Worm (Caenorhabditis elegans) whole organism, L2 larva: Measurements from ENCODE around the gene T11F8.5.

Experiments used
- C34F6.9 ChIP-seq: fragments of 150-350 bp; optimal IDR thresholded peaks from 2 replicates; lab custom pipeline; 2014; ENCODE audit warnings: missing biosample characterization, missing genetic modification characterization
- F13H6.1 ChIP-seq: sonication (generic microtip); optimal IDR thresholded peaks from 2 replicates; lab custom pipeline; 2016; ENCODE audit warnings: missing genetic modification characterization, missing compliant biosample characterization
- R02D3.7 ChIP-seq: fragments of 150-350 bp; optimal IDR thresholded peaks from 2 replicates; lab custom pipeline; 2014; ENCODE audit warnings: missing biosample characterization, missing genetic modification characterization
- Y55F3AM.14 ChIP-seq: fragments of 200-800 bp; sonication (Bioruptor generic); optimal IDR thresholded peaks from 2 replicates; lab custom pipeline; 2018; ENCODE audit warnings: mild to moderate bottlenecking, missing genetic modification characterization, missing compliant biosample characterization
- ZK546.5 ChIP-seq: sonication (generic microtip); optimal IDR thresholded peaks from 2 replicates; lab custom pipeline; 2017; ENCODE audit warnings: missing biosample characterization, missing genetic modification characterization
- alr-1 ChIP-seq: fragments of 150-350 bp; optimal IDR thresholded peaks from 2 replicates; lab custom pipeline; 2014; ENCODE audit warnings: missing biosample characterization, missing genetic modification characterization
- ama-1 ChIP-seq: fragments of 150-350 bp; optimal IDR thresholded peaks from 2 replicates; lab custom pipeline; 2018; ENCODE audit warnings: inconsistent platforms
- blmp-1 ChIP-seq: sonication (generic microtip); optimal IDR thresholded peaks from 2 replicates; lab custom pipeline; 2017; ENCODE audit warnings: missing genetic modification characterization, mild to moderate bottlenecking, missing compliant biosample characterization, antibody characterized with exemption, moderate library complexity; ENCODE audit not compliant: insufficient read depth
- ceh-16 ChIP-seq: fragments of 150-350 bp; optimal IDR thresholded peaks from 2 replicates; lab custom pipeline; 2014; ENCODE audit warnings: missing biosample characterization, missing genetic modification characterization
- crh-2 ChIP-seq: sonication (generic microtip); optimal IDR thresholded peaks from 2 replicates; lab custom pipeline; 2017; ENCODE audit warnings: missing biosample characterization, missing genetic modification characterization
- dmd-4 ChIP-seq: sonication (generic microtip); optimal IDR thresholded peaks from 2 replicates; lab custom pipeline; 2017; ENCODE audit warnings: missing biosample characterization, missing genetic modification characterization
- egl-27 ChIP-seq: sonication (generic microtip); optimal IDR thresholded peaks from 3 replicates; lab custom pipeline; 2017; ENCODE audit warnings: missing biosample characterization, missing genetic modification reagents, missing genetic modification characterization
- elt-1 ChIP-seq: fragments of 150-350 bp; optimal IDR thresholded peaks from 2 replicates; lab custom pipeline; 2014; ENCODE audit warnings: missing biosample characterization, missing genetic modification characterization
- fos-1 ChIP-seq: fragments of 150-350 bp; optimal IDR thresholded peaks from 2 replicates; lab custom pipeline; 2014; ENCODE audit warnings: missing biosample characterization, missing genetic modification characterization
- gmeb-1 ChIP-seq: fragments of 150-350 bp; optimal IDR thresholded peaks from 2 replicates; lab custom pipeline; 2014; ENCODE audit warnings: missing biosample characterization, missing genetic modification characterization
- lin-11 ChIP-seq: fragments of 150-350 bp; sonication (generic microtip); optimal IDR thresholded peaks from 2 replicates; lab custom pipeline; 2014; ENCODE audit warnings: missing biosample characterization, missing genetic modification characterization, inconsistent platforms, mixed read lengths
- lin-39 ChIP-seq: fragments of 150-350 bp; optimal IDR thresholded peaks from 2 replicates; lab custom pipeline; 2014; ENCODE audit warnings: missing biosample characterization, missing genetic modification reagents, missing genetic modification characterization
- mab-5 ChIP-seq: fragments of 150-350 bp; optimal IDR thresholded peaks from 2 replicates; lab custom pipeline; 2014; ENCODE audit warnings: missing biosample characterization, missing genetic modification characterization
- mbf-1 ChIP-seq: sonication (generic microtip); optimal IDR thresholded peaks from 2 replicates; lab custom pipeline; 2017; ENCODE audit warnings: missing biosample characterization, missing genetic modification characterization
- nhr-12 ChIP-seq: fragments of 150-350 bp; optimal IDR thresholded peaks from 2 replicates; lab custom pipeline; 2014; ENCODE audit warnings: missing biosample characterization, missing genetic modification characterization
- nhr-237 ChIP-seq: fragments of 150-350 bp; optimal IDR thresholded peaks from 2 replicates; lab custom pipeline; 2014; ENCODE audit warnings: missing biosample characterization, missing genetic modification characterization
- nhr-25 ChIP-seq: fragments of 150-350 bp; sonication (generic microtip); optimal IDR thresholded peaks from 3 replicates; lab custom pipeline; 2014; ENCODE audit warnings: missing biosample characterization, missing genetic modification characterization
- nhr-6 ChIP-seq: fragments of 150-350 bp; optimal IDR thresholded peaks from 2 replicates; lab custom pipeline; 2014; ENCODE audit warnings: missing biosample characterization, missing genetic modification characterization
- peb-1 ChIP-seq: fragments of 150-350 bp; optimal IDR thresholded peaks from 2 replicates; lab custom pipeline; 2014; ENCODE audit warnings: missing biosample characterization, missing genetic modification characterization
- sma-3 ChIP-seq: sonication (generic microtip); optimal IDR thresholded peaks from 2 replicates; lab custom pipeline; 2016; ENCODE audit warnings: missing genetic modification reagents, missing genetic modification characterization, missing compliant biosample characterization
- sma-9 ChIP-seq, 2 experiments: fragments of 150-350 bp in 1 of 2; sonication (generic microtip) in 1 of 2; optimal IDR thresholded peaks; 2 replicates each; lab custom pipeline; 2014 to 2016; ENCODE audit warnings: missing genetic modification characterization in 2 of 2, mild to moderate bottlenecking in 1 of 2, missing biosample characterization in 1 of 2, missing compliant biosample characterization in 1 of 2, missing genetic modification reagents in 1 of 2, moderate library complexity in 1 of 2
- snpc-4 ChIP-seq: fragments of 150-350 bp; optimal IDR thresholded peaks from 2 replicates; lab custom pipeline; 2014; ENCODE audit warnings: missing biosample characterization, missing genetic modification characterization
- unc-55 ChIP-seq: fragments of 150-350 bp; sonication (generic microtip); optimal IDR thresholded peaks from 3 replicates; lab custom pipeline; 2014; ENCODE audit warnings: missing biosample characterization, missing genetic modification reagents, missing genetic modification characterization
- unc-62 ChIP-seq: fragments of 150-350 bp; optimal IDR thresholded peaks from 2 replicates; lab custom pipeline; 2014; ENCODE audit warnings: missing biosample characterization, missing genetic modification reagents, missing genetic modification characterization
- zag-1 ChIP-seq: fragments of 150-350 bp; optimal IDR thresholded peaks from 2 replicates; lab custom pipeline; 2014; ENCODE audit warnings: missing biosample characterization, missing genetic modification characterization
- ztf-11 ChIP-seq: sonication (generic microtip); optimal IDR thresholded peaks from 2 replicates; lab custom pipeline; 2017; ENCODE audit warnings: missing biosample characterization, missing genetic modification characterization

T11F8.5 gene

DNA sequence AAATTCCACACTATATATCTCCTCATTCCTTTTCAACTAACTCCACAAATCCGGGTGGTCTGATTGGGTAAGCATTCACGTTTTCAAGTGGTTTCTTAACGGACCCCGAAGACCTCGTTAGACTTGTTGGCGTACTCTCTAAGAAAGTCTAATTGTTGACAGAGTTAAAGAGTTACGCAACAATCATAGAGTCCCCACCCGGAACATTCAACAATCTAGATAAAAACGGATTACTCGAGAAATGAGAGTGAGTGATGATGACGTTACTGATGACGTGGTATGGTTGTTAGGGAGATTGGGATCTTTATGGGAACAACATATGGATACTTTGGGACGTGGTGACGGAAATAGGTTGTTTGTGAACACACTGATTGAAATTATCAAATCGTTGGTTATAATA is 19.8 kb downstream of the T11F8.5 start:
- TF ChIP-seq egl-27 (tag; lab: Kevin White, UChicago) (no peak), R02D3.7 (tag; lab: Kevin White, UChicago) (no peak), sma-3 (no peak), nhr-25 (tag; lab: Kevin White, UChicago) (no peak), ZK546.5 (no peak), peb-1 (no peak), F13H6.1 (tag; lab: Kevin White, UChicago) (no peak), unc-55 (GFP tag; lab: Kevin White, UChicago) (no peak), alr-1 (no peak), lin-39 (tag; lab: Kevin White, UChicago) (no peak), C34F6.9 (no peak), zag-1 (tag; lab: Kevin White, UChicago) (no peak), ceh-16 (tag; lab: Kevin White, UChicago) (no peak)

- TF ChIP-seq R02D3.7 (tag; lab: Kevin White, UChicago) = no peak
- TF ChIP-seq dmd-4 (tag; lab: Kevin White, UChicago) = no peak
- peak; percentile 71 for TF ChIP-seq mab-5 (tag; lab: Kevin White, UChicago)
- TF ChIP-seq sma-9 (GFP tag; optimal IDR thresholded peaks at IDR 0.05; lab: Kevin White, UChicago) = peak; percentile 7
- no peak for TF ChIP-seq sma-9 (tag; optimal IDR thresholded peaks at IDR 0.05; lab: Kevin White, UChicago)
- peak; percentile 12 for TF ChIP-seq zag-1 (tag; lab: Kevin White, UChicago)
- peak; percentile 20 for TF ChIP-seq elt-1
Measured at ce11 chrIV:5506642-5507041, 23.8 kb downstream of the T11F8.5 start.

DNA sequence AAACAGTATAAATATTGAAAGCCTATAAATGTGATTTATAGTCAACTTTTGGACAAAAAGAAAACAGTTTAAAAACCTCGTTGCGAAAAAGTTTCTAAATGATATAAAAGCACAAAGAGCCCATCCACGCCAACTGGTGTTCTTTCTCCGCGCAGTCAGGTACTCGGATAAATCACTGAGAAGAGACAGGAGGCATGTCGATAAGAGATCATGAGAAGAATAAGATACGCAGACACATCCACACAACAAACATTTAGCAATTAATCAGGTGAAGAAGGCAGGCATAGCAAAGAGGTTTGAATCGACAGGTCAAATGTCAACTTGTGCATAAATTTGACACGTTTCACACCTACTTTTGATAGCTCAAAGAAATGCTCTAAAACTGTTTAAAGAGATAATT is 24.9 kb downstream of the T11F8.5 start:
- TF ChIP-seq ceh-16 (tag; lab: Kevin White, UChicago) (no peak), sma-3 (no peak), egl-27 (tag; lab: Kevin White, UChicago) (no peak), nhr-6 (no peak), fos-1 (tag; lab: Kevin White, UChicago) (no peak), C34F6.9 (peak; percentile 4), gmeb-1 (tag; lab: Kevin White, UChicago) (no peak)

DNA sequence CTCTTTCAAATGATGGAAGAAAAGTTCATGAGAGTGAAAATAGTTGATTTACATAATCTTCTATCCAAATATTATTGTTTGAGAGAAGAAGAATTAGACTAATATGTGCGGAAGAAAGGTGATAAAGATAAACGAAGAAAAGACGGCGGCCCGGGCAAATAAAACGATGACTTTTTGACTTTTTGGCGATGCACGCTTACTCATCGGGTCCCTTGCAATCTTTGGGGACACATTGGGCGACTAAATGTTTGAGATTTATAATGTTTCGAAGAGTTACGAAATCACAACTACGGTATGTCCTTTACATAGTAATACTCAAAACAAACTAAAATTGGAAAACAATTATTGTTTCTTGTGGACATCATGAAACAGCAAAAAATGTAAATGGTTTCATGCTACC is 32.0 kb downstream of the T11F8.5 start:
- TF ChIP-seq unc-62 (GFP tag; lab: Kevin White, UChicago) (no peak), nhr-237 (tag; lab: Kevin White, UChicago) (no peak), mab-5 (tag; lab: Kevin White, UChicago) (no peak), snpc-4 (no peak), fos-1 (tag; lab: Kevin White, UChicago) (no peak), peb-1 (no peak), ztf-11 (tag; lab: Kevin White, UChicago) (no peak), ZK546.5 (no peak), R02D3.7 (tag; lab: Kevin White, UChicago) (no peak)

ce11 chrIV:5519044-5519443 is 36.2 kb downstream of the T11F8.5 start:
- peak; percentile 93 for TF ChIP-seq unc-55 (GFP tag; lab: Kevin White, UChicago)
- no peak for TF ChIP-seq crh-2 (tag; lab: Kevin White, UChicago)
- no peak for TF ChIP-seq F13H6.1 (tag; lab: Kevin White, UChicago)
- TF ChIP-seq lin-39 (tag; lab: Kevin White, UChicago) = no peak
- peak; percentile 76 for TF ChIP-seq mab-5 (tag; lab: Kevin White, UChicago)

ce11 chrIV:5526711-5527383 is 44.0 kb downstream of the T11F8.5 start:
- TF ChIP-seq lin-11 (tag; lab: Kevin White, UChicago) (no peak), sma-9 (GFP tag; optimal IDR thresholded peaks at IDR 0.05; lab: Kevin White, UChicago) (no peak), sma-9 (tag; optimal IDR thresholded peaks at IDR 0.05; lab: Kevin White, UChicago) (no peak), nhr-12 (tag; lab: Kevin White, UChicago) (no peak), unc-55 (GFP tag; lab: Kevin White, UChicago) (no peak), peb-1 (no peak), ama-1 (lab: Kevin White, UChicago) (no peak), alr-1 (no peak), mbf-1 (no peak), blmp-1 (no peak), Y55F3AM.14 (GFP tag; lab: Kevin White, UChicago) (no peak)
